Worm (Caenorhabditis elegans) whole organism, early embryonic: Measurements from ENCODE around the gene C16D2.1.

ENCODE experiments used
- B0310.2 ChIP-seq: sonication (generic microtip); optimal IDR thresholded peaks from 2 replicates; lab custom pipeline; 2016; ENCODE audit warnings: mild to moderate bottlenecking, missing genetic modification characterization, missing compliant biosample characterization
- F13C5.2 ChIP-seq: sonication (generic microtip); optimal IDR thresholded peaks from 2 replicates; lab custom pipeline; 2017; ENCODE audit warnings: mild to moderate bottlenecking, missing genetic modification characterization, inconsistent platforms, missing compliant biosample characterization
- aly-1 ChIP-seq: sonication (generic microtip); optimal IDR thresholded peaks from 2 replicates; lab custom pipeline; 2016; ENCODE audit warnings: missing genetic modification characterization, missing compliant biosample characterization
- ama-1 ChIP-seq: fragments of 150-350 bp; optimal IDR thresholded peaks from 2 replicates; lab custom pipeline; 2014
- ceh-13 ChIP-seq: fragments of 200-800 bp; sonication (Bioruptor generic); optimal IDR thresholded peaks from 2 replicates; lab custom pipeline; 2018; ENCODE audit warnings: mild to moderate bottlenecking, missing genetic modification characterization, missing compliant biosample characterization
- ceh-36 ChIP-seq: sonication (generic microtip); optimal IDR thresholded peaks from 2 replicates; lab custom pipeline; 2016; ENCODE audit warnings: missing genetic modification characterization, inconsistent platforms, missing compliant biosample characterization
- ets-7 ChIP-seq: sonication (generic microtip); optimal IDR thresholded peaks from 2 replicates; lab custom pipeline; 2016; ENCODE audit warnings: missing genotype, missing genetic modification characterization, missing compliant biosample characterization
- flt-1 ChIP-seq: fragments of 200-800 bp; sonication (Bioruptor generic); IDR thresholded peaks from 2 replicates; pipeline ENCODE4 v1.3.6; 2022; ENCODE audit warnings: missing genetic modification characterization, missing compliant biosample characterization
- hmbx-1 ChIP-seq: sonication (generic microtip); optimal IDR thresholded peaks from 2 replicates; lab custom pipeline; 2016; ENCODE audit warnings: mild to moderate bottlenecking, missing genetic modification characterization, missing compliant biosample characterization
- hmg-4 ChIP-seq: fragments of 200-800 bp; sonication (Bioruptor generic); optimal IDR thresholded peaks from 2 replicates; lab custom pipeline; 2018; ENCODE audit warnings: mild to moderate bottlenecking, missing genetic modification characterization, missing compliant biosample characterization
- hnd-1 ChIP-seq: sonication (generic microtip); optimal IDR thresholded peaks from 2 replicates; lab custom pipeline; 2016; ENCODE audit warnings: missing genetic modification characterization, missing compliant biosample characterization
- pes-1 ChIP-seq: fragments of 200-800 bp; sonication (Bioruptor generic); IDR thresholded peaks from 2 replicates; pipeline ENCODE4 v1.3.6; 2022; ENCODE audit warnings: missing genetic modification reagents, missing genetic modification characterization, missing compliant biosample characterization
- scrt-1 ChIP-seq: fragments of 200-800 bp; sonication (Bioruptor generic); IDR thresholded peaks from 2 replicates; pipeline ENCODE4 v1.3.6; 2022; ENCODE audit warnings: missing genetic modification characterization, missing compliant biosample characterization
- sea-1 ChIP-seq: fragments of 200-800 bp; sonication (Bioruptor generic); conservative IDR thresholded peaks from 2 replicates; pipeline ENCODE4 v1.3.6; 2022; ENCODE audit warnings: missing genetic modification characterization, missing compliant biosample characterization
- tbx-11 ChIP-seq: fragments of 200-800 bp; sonication (Bioruptor generic); IDR thresholded peaks from 2 replicates; pipeline ENCODE4 v1.3.6; 2022; ENCODE audit warnings: missing genetic modification characterization, missing compliant biosample characterization
- tbx-37 ChIP-seq: fragments of 200-800 bp; sonication (Bioruptor generic); conservative IDR thresholded peaks from 2 replicates; pipeline ENCODE4 v1.3.6; 2022; ENCODE audit warnings: missing genetic modification reagents, missing genetic modification characterization, missing compliant biosample characterization
- tra-4 ChIP-seq: sonication (generic microtip); optimal IDR thresholded peaks from 2 replicates; lab custom pipeline; 2017; ENCODE audit warnings: missing genetic modification characterization, missing compliant biosample characterization

The C16D2.1 gene

DNA sequence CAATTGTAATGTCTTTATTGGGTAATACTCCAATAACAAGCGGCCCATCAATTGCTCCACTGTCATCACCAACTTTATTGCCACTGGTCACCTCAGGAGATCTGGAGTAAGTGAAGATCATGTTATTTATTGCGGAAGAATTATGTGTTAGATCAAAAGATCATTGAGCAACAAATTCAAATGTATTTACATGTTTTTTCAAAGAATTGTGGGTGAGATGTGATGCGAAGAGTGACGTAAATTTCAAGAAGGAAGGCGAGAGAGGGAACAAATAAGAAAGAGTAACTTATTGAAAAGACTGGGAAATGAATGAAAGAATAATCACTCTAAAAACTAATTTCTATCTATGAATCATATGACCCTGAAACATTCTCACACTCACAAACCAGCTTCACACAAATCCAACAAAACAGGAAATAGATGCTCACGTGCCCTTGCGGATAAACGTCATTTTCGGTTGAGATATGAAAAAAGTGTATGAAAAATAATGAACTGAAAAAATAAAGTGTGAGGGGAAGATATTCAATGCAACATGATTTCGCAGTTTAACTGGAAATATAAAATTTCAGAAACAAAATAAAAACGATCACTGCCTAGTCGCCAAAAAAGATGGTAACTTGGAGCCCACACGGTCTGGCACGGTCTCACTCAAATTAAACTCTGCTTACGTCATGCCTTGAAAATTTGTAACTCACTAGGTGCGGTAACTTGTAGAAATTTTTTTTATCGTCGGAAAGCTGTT lies 10.5 kb upstream of the C16D2.1 start:
- TF ChIP-seq ceh-36, result no peak
- no peak for TF ChIP-seq aly-1 (tag; lab: Kevin White, UChicago)
- TF ChIP-seq sea-1 (GFP tag; lab: Robert Waterston, UW), result no peak
- no peak for TF ChIP-seq hnd-1 (tag; lab: Kevin White, UChicago)
- TF ChIP-seq F13C5.2, result no peak
- TF ChIP-seq tbx-37 (GFP tag; lab: Robert Waterston, UW), result no peak
- no peak for TF ChIP-seq ets-7 (tag; lab: Kevin White, UChicago)
- TF ChIP-seq ama-1 (lab: Kevin White, UChicago), result no peak
- no peak for TF ChIP-seq tra-4
- no peak for TF ChIP-seq pes-1 (GFP tag; lab: Robert Waterston, UW)

DNA sequence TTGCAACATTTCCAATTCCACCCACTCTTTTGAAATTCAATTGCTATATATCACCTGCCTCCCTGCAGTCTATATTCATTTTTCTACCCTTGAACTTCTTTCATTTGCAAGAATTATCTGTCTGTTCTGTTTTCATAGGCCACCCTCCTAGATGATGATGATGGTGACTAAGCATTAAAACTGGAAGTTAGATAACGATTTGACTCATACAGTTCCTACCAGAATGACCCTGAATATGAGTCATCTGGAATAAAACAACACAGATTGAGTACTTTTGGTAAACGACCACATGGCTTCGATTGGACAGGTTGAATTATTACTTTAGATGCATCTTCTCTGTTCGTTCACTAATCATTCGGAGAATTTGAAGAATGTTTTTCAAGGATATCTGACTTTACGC lies 7.1 kb upstream of the C16D2.1 start:
- no peak for TF ChIP-seq scrt-1 (GFP tag; lab: Robert Waterston, UW)
- TF ChIP-seq ceh-36, result no peak
- TF ChIP-seq sea-1 (GFP tag; lab: Robert Waterston, UW), result no peak
- TF ChIP-seq aly-1 (tag; lab: Kevin White, UChicago), result no peak
- no peak for TF ChIP-seq hnd-1 (tag; lab: Kevin White, UChicago)
- no peak for TF ChIP-seq tra-4
- TF ChIP-seq ama-1 (lab: Kevin White, UChicago), result no peak
- TF ChIP-seq tbx-11, result no peak
- TF ChIP-seq pes-1 (GFP tag; lab: Robert Waterston, UW), result no peak

DNA sequence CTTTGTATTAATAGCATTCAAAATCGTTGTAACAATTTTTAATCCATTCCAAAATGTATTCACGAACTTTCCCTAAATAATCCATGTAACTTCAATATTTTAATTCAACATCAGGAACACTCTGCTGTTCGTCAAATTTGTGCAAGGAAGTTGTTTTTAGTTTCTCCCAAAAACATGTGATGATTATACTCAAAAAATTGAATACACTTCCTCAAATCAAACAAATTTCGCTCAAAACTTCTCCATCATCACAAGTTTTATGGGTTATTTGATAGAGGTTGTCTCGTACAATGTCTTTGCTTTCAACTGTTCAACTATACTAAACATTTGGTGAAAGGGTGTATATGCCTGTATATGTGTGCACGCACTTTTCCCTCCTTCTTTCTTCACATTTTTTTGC lies 6.5 kb upstream of the C16D2.1 start:
- TF ChIP-seq ceh-13 (GFP tag; lab: Kevin White, UChicago) (no peak), sea-1 (GFP tag; lab: Robert Waterston, UW) (no peak), tbx-11 (no peak), hmg-4 (GFP tag; lab: Kevin White, UChicago) (no peak), ama-1 (lab: Kevin White, UChicago) (no peak), F13C5.2 (no peak), pes-1 (GFP tag; lab: Robert Waterston, UW) (no peak)

DNA sequence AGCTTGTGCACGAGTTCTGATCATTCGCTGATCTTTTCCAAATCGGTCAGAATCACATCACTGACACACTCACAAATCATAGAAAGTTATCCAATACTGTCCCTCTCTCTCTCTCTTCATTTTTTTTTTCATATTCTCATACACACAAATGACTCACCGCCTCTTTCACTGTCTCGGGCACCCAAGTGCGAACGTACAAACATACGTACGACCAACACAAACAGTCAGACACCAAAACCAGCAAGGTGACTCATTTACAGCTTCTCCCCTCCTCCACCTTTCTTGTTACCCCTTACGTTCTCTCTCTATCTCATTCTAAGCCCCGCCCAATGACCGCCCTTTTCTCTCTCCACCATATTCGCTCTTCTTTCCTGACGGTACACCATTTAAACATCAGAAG lies 4.5 kb upstream of the C16D2.1 start:
- no peak for TF ChIP-seq sea-1 (GFP tag; lab: Robert Waterston, UW)
- TF ChIP-seq hmg-4 (GFP tag; lab: Kevin White, UChicago), result no peak
- no peak for TF ChIP-seq ceh-13 (GFP tag; lab: Kevin White, UChicago)
- TF ChIP-seq tra-4, result no peak
- TF ChIP-seq flt-1 (GFP tag; lab: Robert Waterston, UW), result no peak
- TF ChIP-seq ets-7 (tag; lab: Kevin White, UChicago), result no peak
- TF ChIP-seq hmbx-1 (tag; lab: Kevin White, UChicago), result no peak
- no peak for TF ChIP-seq pes-1 (GFP tag; lab: Robert Waterston, UW)
- no peak for TF ChIP-seq B0310.2 (tag; lab: Kevin White, UChicago)
- no peak for TF ChIP-seq ama-1 (lab: Kevin White, UChicago)
- no peak for TF ChIP-seq F13C5.2
- no peak for TF ChIP-seq ceh-36
- TF ChIP-seq scrt-1 (GFP tag; lab: Robert Waterston, UW), result no peak
- no peak for TF ChIP-seq aly-1 (tag; lab: Kevin White, UChicago)
- TF ChIP-seq hnd-1 (tag; lab: Kevin White, UChicago), result no peak
- no peak for TF ChIP-seq tbx-11
- no peak for TF ChIP-seq tbx-37 (GFP tag; lab: Robert Waterston, UW)

DNA sequence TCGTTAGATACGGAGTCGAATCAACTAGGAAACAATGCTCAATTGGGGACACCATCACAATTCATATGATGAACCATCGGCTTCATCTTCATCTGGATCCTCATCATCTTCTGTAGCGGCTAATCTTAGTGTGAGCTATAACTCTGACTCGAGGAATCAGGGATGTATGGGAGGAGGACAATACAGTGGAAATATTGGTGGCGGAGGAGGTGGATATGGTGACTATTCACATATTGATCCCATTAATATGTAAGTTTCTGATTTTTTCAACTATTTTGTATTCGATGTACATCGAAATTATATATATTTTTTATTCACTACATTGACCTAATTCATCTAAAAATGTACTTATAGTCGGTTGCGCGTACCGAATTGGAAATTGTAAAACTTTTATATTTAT lies 4.1 kb upstream of the C16D2.1 start:
- TF ChIP-seq ceh-36, result no peak
- TF ChIP-seq hmbx-1 (tag; lab: Kevin White, UChicago), result no peak
- TF ChIP-seq tbx-37 (GFP tag; lab: Robert Waterston, UW), result no peak
- TF ChIP-seq flt-1 (GFP tag; lab: Robert Waterston, UW), result no peak
- TF ChIP-seq F13C5.2, result no peak
- no peak for TF ChIP-seq scrt-1 (GFP tag; lab: Robert Waterston, UW)
- TF ChIP-seq hnd-1 (tag; lab: Kevin White, UChicago), result no peak
- TF ChIP-seq tbx-11, result no peak
- TF ChIP-seq pes-1 (GFP tag; lab: Robert Waterston, UW), result no peak
- TF ChIP-seq aly-1 (tag; lab: Kevin White, UChicago), result no peak
- no peak for TF ChIP-seq ama-1 (lab: Kevin White, UChicago)
- no peak for TF ChIP-seq ets-7 (tag; lab: Kevin White, UChicago)
- no peak for TF ChIP-seq sea-1 (GFP tag; lab: Robert Waterston, UW)
- no peak for TF ChIP-seq tra-4

DNA sequence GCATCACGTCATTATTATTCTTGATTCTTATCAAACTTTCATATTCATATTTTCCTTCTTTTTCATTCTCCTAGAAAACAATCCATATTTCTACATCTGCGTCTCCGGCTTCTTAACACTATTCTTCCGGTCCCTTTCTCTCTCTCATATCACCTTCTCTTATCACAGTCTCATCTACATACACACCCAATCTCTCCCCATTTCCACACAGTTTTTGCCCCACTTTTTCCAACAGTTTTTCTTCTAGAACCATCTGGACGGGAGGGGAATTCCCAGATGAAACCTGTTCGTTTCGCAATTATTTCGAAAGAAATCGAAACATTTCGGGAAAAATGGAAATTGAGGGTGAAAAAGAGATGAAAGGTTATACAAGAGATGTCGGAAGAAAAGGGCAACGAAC lies 3.3 kb upstream of the C16D2.1 start:
- TF ChIP-seq hmg-4 (GFP tag; lab: Kevin White, UChicago) (no peak), B0310.2 (tag; lab: Kevin White, UChicago) (no peak), ets-7 (tag; lab: Kevin White, UChicago) (no peak), sea-1 (GFP tag; lab: Robert Waterston, UW) (no peak), scrt-1 (GFP tag; lab: Robert Waterston, UW) (no peak), flt-1 (GFP tag; lab: Robert Waterston, UW) (no peak), F13C5.2 (no peak), hnd-1 (tag; lab: Kevin White, UChicago) (no peak)

DNA sequence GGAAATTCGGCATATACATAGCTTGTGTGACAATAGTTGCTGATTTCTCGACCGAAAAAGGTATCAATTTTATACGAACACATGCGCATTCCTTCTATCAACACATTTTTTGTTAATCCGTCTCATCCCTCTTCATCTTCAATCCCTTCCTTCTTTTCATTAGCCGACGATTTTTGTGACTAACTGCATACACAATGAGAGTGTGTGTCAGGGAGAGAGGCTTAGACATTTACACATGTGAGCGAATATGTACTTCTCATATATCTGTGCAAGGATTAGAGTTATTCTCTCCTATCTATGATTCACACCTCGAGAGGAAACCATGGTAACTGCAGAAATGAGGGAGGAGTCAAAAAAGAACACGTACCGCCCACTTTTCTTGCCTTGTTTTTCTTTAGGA lies 1.1 kb upstream of the C16D2.1 start:
- TF ChIP-seq flt-1 (GFP tag; lab: Robert Waterston, UW) (no peak), tbx-37 (GFP tag; lab: Robert Waterston, UW) (no peak), ceh-36 (peak; percentile 19), ama-1 (lab: Kevin White, UChicago) (no peak)

DNA sequence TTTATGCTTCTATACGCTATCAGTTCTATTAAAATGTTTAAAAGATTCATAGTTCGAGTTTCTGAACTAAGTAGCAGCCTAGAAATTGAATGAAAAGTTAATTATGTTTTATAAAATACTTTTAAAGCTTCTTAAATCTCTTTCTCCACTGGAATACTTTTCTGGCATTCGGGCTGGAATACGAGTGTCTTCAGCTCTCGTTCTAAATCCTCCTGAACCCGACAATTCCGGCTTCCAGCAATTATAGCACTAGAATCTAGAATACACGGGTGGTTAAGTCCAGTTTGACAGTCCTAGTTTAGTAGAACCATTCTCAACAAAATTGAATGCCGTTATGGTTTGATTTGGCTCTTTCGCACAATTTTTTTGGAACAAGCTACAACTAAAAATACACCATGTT lies 875 bp downstream of the C16D2.1 start:
- TF ChIP-seq tbx-11 (no peak), ceh-13 (GFP tag; lab: Kevin White, UChicago) (no peak)
